In genomic region chr3L:19857923-19858490, dm6 we compare ENCODE assay signal across 3 fruit fly cellular contexts.
A peak's percentile ranks its signal among the peaks of the same experiment; 100 is the strongest.
TF ChIP-seq lines count a peak whose summit lies in the region.

No protein-coding gene starts in this region.

- TF ChIP-seq CTCF in whole organism, embryonic (GFP tag; optimal IDR thresholded peaks at IDR 0.05; lab: Kevin White, UChicago), result no peak

TF ChIP-seq in whole organism, embryonic, 481 proteins besides CTCF, POLR2A, EP300 and RAD21:
- TF ChIP-seq CG3995 (GFP tag; optimal IDR thresholded peaks at IDR 0.05; lab: Kevin White, UChicago) (no peak), exex (tag; optimal IDR thresholded peaks at IDR 0.05; lab: Kevin White, UChicago) (no peak), CG31365 (tag; optimal IDR thresholded peaks at IDR 0.05; lab: Kevin White, UChicago) (no peak), sens-2 (GFP tag; IDR thresholded peaks at IDR 0.05; lab: Robert Waterston, UW) (no peak), ash1 (GFP tag; optimal IDR thresholded peaks at IDR 0.05; lab: Kevin White, UChicago) (no peak), CG13894 (tag; optimal IDR thresholded peaks at IDR 0.05; lab: Kevin White, UChicago) (peak; percentile 18), wor (GFP tag; IDR thresholded peaks at IDR 0.05; lab: Robert Waterston, UW) (no peak), sens (GFP tag; lab: Kevin White, UChicago) (peak; percentile 52), Med (GFP tag; lab: Kevin White, UChicago) (peak; percentile 69), Bteb2 (GFP tag; optimal IDR thresholded peaks at IDR 0.05; lab: Kevin White, UChicago) (no peak), her (GFP tag; optimal IDR thresholded peaks at IDR 0.05; lab: Kevin White, UChicago) (no peak), mam (GFP tag; optimal IDR thresholded peaks at IDR 0.05; lab: Kevin White, UChicago) (no peak), jing (GFP tag; optimal IDR thresholded peaks at IDR 0.05; lab: Kevin White, UChicago) (no peak), Nf-YB (GFP tag; optimal IDR thresholded peaks at IDR 0.05; lab: Kevin White, UChicago) (no peak), vvl (GFP tag; IDR thresholded peaks at IDR 0.05; lab: Robert Waterston, UW) (peak; percentile 60; the same call in 1 of the 2 replicates), slbo (GFP tag; IDR thresholded peaks at IDR 0.05; lab: Robert Waterston, UW) (no peak), Spps (tag; optimal IDR thresholded peaks at IDR 0.05; lab: Kevin White, UChicago) (no peak)

TF ChIP-seq in whole organism, prepupa, 60 proteins besides CTCF, POLR2A, EP300 and RAD21:
- TF ChIP-seq CG6792 (GFP tag; optimal IDR thresholded peaks at IDR 0.05; lab: Kevin White, UChicago) (no peak), svp (GFP tag; lab: Kevin White, UChicago) (peak; percentile 84)

TF ChIP-seq in whole organism, pupa, 21 proteins besides CTCF, POLR2A, EP300 and RAD21:
- TF ChIP-seq EcR (GFP tag; optimal IDR thresholded peaks at IDR 0.05; lab: Kevin White, UChicago) (peak; percentile 65), CG34367 (tag; optimal IDR thresholded peaks at IDR 0.05; lab: Kevin White, UChicago) (no peak)
